Worm (Caenorhabditis elegans) whole organism, L4/young adult: ENCODE results near the gene ttr-41.

ENCODE experiments used
- W03F9.2 ChIP-seq: fragments of 150-350 bp; optimal IDR thresholded peaks from 2 replicates; lab custom pipeline; 2014; ENCODE audit warnings: missing biosample characterization, missing genetic modification characterization
- dao-5 ChIP-seq: sonication (generic microtip); optimal IDR thresholded peaks from 2 replicates; lab custom pipeline; 2016; ENCODE audit warnings: missing genotype, missing genetic modification characterization, moderate library complexity, missing compliant biosample characterization
- him-1 ChIP-seq: sonication (generic microtip); optimal IDR thresholded peaks from 2 replicates; lab custom pipeline; 2016; ENCODE audit warnings: missing genotype, missing genetic modification reagents, missing genetic modification characterization, missing compliant biosample characterization

- no peak for TF ChIP-seq him-1 (tag; lab: Kevin White, UChicago)
- TF ChIP-seq dao-5 (tag; lab: Kevin White, UChicago), result no peak
- no peak for TF ChIP-seq W03F9.2
Observed at ce11 chrII:4727769-4728168, at the start of gene ttr-41.
